Worm (Caenorhabditis elegans) whole organism, young adult: Measurements from ENCODE around the gene fah-1.
A peak's percentile ranks its signal among the peaks of the same experiment; 100 is the strongest.

ENCODE experiments used
- B0261.1 ChIP-seq: sonication (generic microtip); optimal IDR thresholded peaks from 2 replicates; lab custom pipeline; 2016; ENCODE audit warnings: mild to moderate bottlenecking, missing genetic modification characterization, moderate library complexity, missing compliant biosample characterization
- B0336.3 ChIP-seq: fragments of 200-800 bp; sonication (Bioruptor generic); IDR thresholded peaks from 2 replicates; pipeline ENCODE4 v1.3.6; 2022; ENCODE audit warnings: missing genetic modification characterization, missing compliant biosample characterization
- D2030.7 ChIP-seq: fragments of 200-800 bp; sonication (Bioruptor generic); IDR thresholded peaks from 2 replicates; pipeline ENCODE4 v1.3.6; 2022; ENCODE audit warnings: missing genetic modification reagents, missing genetic modification characterization, missing compliant biosample characterization
- F10E7.11 ChIP-seq: sonication (generic microtip); optimal IDR thresholded peaks from 2 replicates; lab custom pipeline; 2017; ENCODE audit warnings: mild to moderate bottlenecking, missing genetic modification characterization, moderate library complexity, missing compliant biosample characterization
- F37B4.10 ChIP-seq: fragments of 200-800 bp; sonication (Bioruptor generic); IDR thresholded peaks from 2 replicates; pipeline ENCODE4 v1.3.6; 2022; ENCODE audit warnings: missing genetic modification characterization, missing compliant biosample characterization
- F52B5.7 ChIP-seq: sonication (generic microtip); optimal IDR thresholded peaks from 2 replicates; lab custom pipeline; 2016; ENCODE audit warnings: mild to moderate bottlenecking, missing genetic modification characterization, missing compliant biosample characterization
- F55B11.4 ChIP-seq: sonication (generic microtip); optimal IDR thresholded peaks from 2 replicates; lab custom pipeline; 2016; ENCODE audit warnings: missing compliant biosample characterization, missing genetic modification characterization, borderline replicate concordance; ENCODE audit not compliant: insufficient read depth
- F57C9.4 ChIP-seq: sonication (generic microtip); optimal IDR thresholded peaks from 2 replicates; lab custom pipeline; 2017; ENCODE audit warnings: mild to moderate bottlenecking, missing genetic modification characterization, missing compliant biosample characterization
- ceh-100 ChIP-seq: fragments of 200-800 bp; sonication (Bioruptor generic); IDR thresholded peaks from 2 replicates; pipeline ENCODE4 v1.3.6; 2022; ENCODE audit warnings: missing genetic modification reagents, missing genetic modification characterization, missing compliant biosample characterization
- ceh-27 ChIP-seq: fragments of 200-800 bp; sonication (Bioruptor generic); optimal IDR thresholded peaks from 2 replicates; lab custom pipeline; 2018; ENCODE audit warnings: mild to moderate bottlenecking, missing genetic modification characterization, moderate library complexity, missing compliant biosample characterization
- ceh-40 ChIP-seq: fragments of 200-800 bp; sonication (Bioruptor generic); IDR thresholded peaks from 2 replicates; pipeline ENCODE4 v1.3.6; 2022; ENCODE audit warnings: missing genetic modification characterization, missing compliant biosample characterization
- dpff-1 ChIP-seq: sonication (generic microtip); optimal IDR thresholded peaks from 2 replicates; lab custom pipeline; 2017; ENCODE audit warnings: mild to moderate bottlenecking, missing genetic modification characterization, missing compliant biosample characterization
- dpl-1 ChIP-seq: fragments of 150-350 bp; optimal IDR thresholded peaks from 2 replicates; lab custom pipeline; 2014; ENCODE audit warnings: missing biosample characterization, missing genetic modification reagents, missing genetic modification characterization
- egl-18 ChIP-seq: fragments of 200-800 bp; sonication (Bioruptor generic); IDR thresholded peaks from 2 replicates; pipeline ENCODE4 v1.3.6; 2022; ENCODE audit warnings: missing genetic modification reagents, missing genetic modification characterization, missing compliant biosample characterization
- lin-35 ChIP-seq, 3 experiments: fragments of 150-350 bp in 2 of 3; sonication (generic microtip) in 1 of 3; optimal IDR thresholded peaks; 2 replicates each; lab custom pipeline; 2014 to 2018; ENCODE audit warnings: missing biosample characterization in 3 of 3, missing genetic modification characterization in 3 of 3, missing genetic modification reagents in 3 of 3
- lin-54 ChIP-seq: fragments of 200-800 bp; sonication (Bioruptor generic); optimal IDR thresholded peaks from 2 replicates; lab custom pipeline; 2018; ENCODE audit warnings: mild to moderate bottlenecking, missing genetic modification characterization, missing compliant biosample characterization
- lir-1 ChIP-seq: fragments of 200-800 bp; sonication (Bioruptor generic); conservative IDR thresholded peaks from 2 replicates; pipeline ENCODE4 v1.3.6; 2022; ENCODE audit warnings: missing genetic modification reagents, missing genetic modification characterization, missing compliant biosample characterization
- madf-10 ChIP-seq: sonication (generic microtip); optimal IDR thresholded peaks from 2 replicates; lab custom pipeline; 2016; ENCODE audit warnings: mild to moderate bottlenecking, missing genetic modification characterization, missing compliant biosample characterization
- madf-8 ChIP-seq: fragments of 200-800 bp; sonication (Bioruptor generic); conservative IDR thresholded peaks from 2 replicates; pipeline ENCODE4 v1.3.6; 2022; ENCODE audit warnings: missing genetic modification reagents, missing genetic modification characterization, missing compliant biosample characterization
- mel-28 ChIP-seq: sonication (generic microtip); optimal IDR thresholded peaks from 2 replicates; lab custom pipeline; 2016; ENCODE audit warnings: borderline replicate concordance, mild to moderate bottlenecking, missing genetic modification characterization, missing compliant biosample characterization
- nhr-80 ChIP-seq: sonication (generic microtip); optimal IDR thresholded peaks from 2 replicates; lab custom pipeline; 2016; ENCODE audit warnings: missing genetic modification characterization, missing compliant biosample characterization
- repo-1 ChIP-seq: sonication (generic microtip); optimal IDR thresholded peaks from 2 replicates; lab custom pipeline; 2017; ENCODE audit warnings: mild to moderate bottlenecking, missing genetic modification characterization, missing compliant biosample characterization
- rpc-1 ChIP-seq, 2 experiments: fragments of 150-350 bp in 1 of 2; sonication (generic microtip) in 1 of 2; optimal IDR thresholded peaks; 2 replicates each; lab custom pipeline; 2014 to 2018; ENCODE audit warnings: missing biosample characterization in 1 of 2, missing genetic modification characterization in 1 of 2, missing genetic modification reagents in 1 of 2, missing genotype in 1 of 2
- snpc-4 ChIP-seq, 5 experiments: fragments of 150-350 bp in 1 of 5; sonication (generic microtip) in 4 of 5; optimal IDR thresholded peaks; 2 replicates each; lab custom pipeline; 2014 to 2018; ENCODE audit warnings: missing genetic modification characterization in 5 of 5, missing biosample characterization in 3 of 5, antibody characterized with exemption in 2 of 5, mild to moderate bottlenecking in 2 of 5, missing compliant biosample characterization in 2 of 5, missing genotype in 2 of 5, moderate library complexity in 2 of 5, missing genetic modification reagents in 1 of 5
- tbp1 ChIP-seq: fragments of 200-800 bp; sonication (Bioruptor generic); optimal IDR thresholded peaks from 2 replicates; lab custom pipeline; 2018; ENCODE audit warnings: mild to moderate bottlenecking, missing genetic modification characterization, missing compliant biosample characterization
- tlf-1 ChIP-seq: fragments of 200-800 bp; sonication (Bioruptor generic); optimal IDR thresholded peaks from 2 replicates; lab custom pipeline; 2018; ENCODE audit warnings: mild to moderate bottlenecking, missing genetic modification characterization, missing compliant biosample characterization
- zim-3 ChIP-seq: sonication (generic microtip); optimal IDR thresholded peaks from 2 replicates; lab custom pipeline; 2017; ENCODE audit warnings: mild to moderate bottlenecking, missing genetic modification characterization, moderate library complexity, missing compliant biosample characterization
- ztf-25 ChIP-seq: fragments of 200-800 bp; sonication (Bioruptor generic); IDR thresholded peaks from 2 replicates; pipeline ENCODE4 v1.3.6; 2022; ENCODE audit warnings: missing genetic modification reagents, missing genetic modification characterization, missing compliant biosample characterization
- ztf-3 ChIP-seq: fragments of 200-800 bp; sonication (Bioruptor generic); optimal IDR thresholded peaks from 2 replicates; lab custom pipeline; 2018; ENCODE audit warnings: mild to moderate bottlenecking, missing genetic modification characterization, missing compliant biosample characterization

Gene fah-1

ce11 chrX:6473698-6474314 lies 25.1 kb upstream of the fah-1 start, which contains the start of the genes C15B12.4 and C15B12.8:
C15B12.4 (minus strand) TSS chrX:6473748.
C15B12.8 (plus strand) TSS chrX:6474264.
- no peak for TF ChIP-seq F55B11.4 (tag; lab: Kevin White, UChicago)
- TF ChIP-seq F37B4.10 (GFP tag; lab: Robert Waterston, UW): no peak
- no peak for TF ChIP-seq F57C9.4 (tag; lab: Kevin White, UChicago)
- no peak for TF ChIP-seq B0261.1
- TF ChIP-seq madf-10: no peak
- no peak for TF ChIP-seq egl-18
- TF ChIP-seq zim-3 (tag; lab: Kevin White, UChicago): no peak
- no peak for TF ChIP-seq F52B5.7
- TF ChIP-seq ztf-25 (GFP tag; lab: Robert Waterston, UW): no peak
- TF ChIP-seq madf-8 (GFP tag; lab: Robert Waterston, UW): no peak
- no peak for TF ChIP-seq F10E7.11 (tag; lab: Kevin White, UChicago)

ce11 chrX:6468499-6468898 lies 19.8 kb upstream of the fah-1 start, which contains the start of gene C15B12.9:
C15B12.9 (plus strand) TSS chrX:6468799.
- TF ChIP-seq tbp1 (GFP tag; lab: Kevin White, UChicago) (no peak), dpl-1 (no peak), ztf-3 (GFP tag; lab: Kevin White, UChicago) (no peak), lir-1 (no peak), B0261.1 (no peak), ceh-40 (GFP tag; lab: Robert Waterston, UW) (no peak), ceh-27 (GFP tag; lab: Kevin White, UChicago) (no peak), nhr-80 (tag; lab: Kevin White, UChicago) (no peak), snpc-4 (GFP tag; optimal IDR thresholded peaks at IDR 0.05; lab: Kevin White, UChicago) (no peak), snpc-4 (tag; optimal IDR thresholded peaks at IDR 0.05; lab: Kevin White, UChicago) (no peak), B0336.3 (GFP tag; lab: Robert Waterston, UW) (no peak), lin-35 (GFP tag; optimal IDR thresholded peaks at IDR 0.05; lab: Kevin White, UChicago) (no peak)

ce11 chrX:6467462-6467861 lies 18.7 kb upstream of the fah-1 start, which contains the start of gene C15B12.3:
C15B12.3 (minus strand) TSS chrX:6467562.
- peak; percentile 6 for TF ChIP-seq B0261.1
- TF ChIP-seq tbp1 (GFP tag; lab: Kevin White, UChicago): peak; percentile 38
- no peak for TF ChIP-seq rpc-1 (optimal IDR thresholded peaks at IDR 0.05; lab: Kevin White, UChicago)
- TF ChIP-seq rpc-1 (tag; optimal IDR thresholded peaks at IDR 0.05; lab: Kevin White, UChicago): peak; percentile 57
- TF ChIP-seq mel-28 (tag; lab: Kevin White, UChicago): no peak
- TF ChIP-seq repo-1 (tag; lab: Kevin White, UChicago): no peak

ce11 chrX:6462995-6463462 lies 14.3 kb upstream of the fah-1 start, which contains the start of gene C15B12.2:
C15B12.2 (plus strand) TSS chrX:6463412.
- TF ChIP-seq nhr-80 (tag; lab: Kevin White, UChicago): peak; percentile 78
- no peak for TF ChIP-seq B0336.3 (GFP tag; lab: Robert Waterston, UW)
- TF ChIP-seq, all 124 proteins: peak for 1

ce11 chrX:6462479-6462878 lies 13.8 kb upstream of the fah-1 start:
- TF ChIP-seq ceh-100 (GFP tag; lab: Robert Waterston, UW) (no peak), tlf-1 (GFP tag; lab: Kevin White, UChicago) (no peak), D2030.7 (no peak), dpff-1 (no peak), lin-54 (GFP tag; lab: Kevin White, UChicago) (no peak)
